Worm (Caenorhabditis elegans): ENCODE data around the gene K08E3.2.

DNA sequence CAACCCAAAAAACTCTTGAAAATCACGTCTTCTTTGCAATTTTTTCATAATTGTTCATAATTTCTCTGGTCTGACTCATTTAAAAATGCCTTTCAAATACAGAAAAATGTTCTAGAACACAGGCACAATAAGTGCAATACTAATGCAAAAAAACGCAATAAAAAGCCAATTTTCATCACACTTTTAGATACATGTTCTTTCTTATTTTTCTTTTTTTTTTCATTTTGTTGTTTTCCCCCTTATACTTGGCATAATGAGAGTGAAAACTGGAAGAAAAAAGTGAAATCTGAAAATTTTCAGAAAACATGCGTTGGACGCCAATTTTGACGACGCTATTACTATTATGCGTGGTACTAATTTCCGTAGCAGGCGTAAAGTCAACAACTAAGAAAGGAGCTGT lies 4.6 kb downstream of the K08E3.2 start, which contains the start of gene tyr-2:
- TF ChIP-seq arid-1 (GFP tag; conservative IDR thresholded peaks at IDR 0.05): no peak
- TF ChIP-seq gei-8 (GFP tag; optimal IDR thresholded peaks at IDR 0.05): no peak
- TF ChIP-seq lsy-2 (tag; optimal IDR thresholded peaks at IDR 0.05): no peak
- no peak for TF ChIP-seq lin-29 (GFP tag; IDR thresholded peaks at IDR 0.05)
- TF ChIP-seq unc-39 (tag; optimal IDR thresholded peaks at IDR 0.05): no peak
- TF ChIP-seq lin-39 (tag; optimal IDR thresholded peaks at IDR 0.05): no peak
- TF ChIP-seq nhr-237 (tag; optimal IDR thresholded peaks at IDR 0.05): no peak
